Worm (Caenorhabditis elegans) whole organism, L2 larva: ENCODE measurements around the gene F01F1.11.

ENCODE experiments used
- alr-1 ChIP-seq: fragments of 150-350 bp; optimal IDR thresholded peaks from 2 replicates; lab custom pipeline; 2014; ENCODE audit warnings: missing biosample characterization, missing genetic modification characterization
- ceh-16 ChIP-seq: fragments of 150-350 bp; optimal IDR thresholded peaks from 2 replicates; lab custom pipeline; 2014; ENCODE audit warnings: missing biosample characterization, missing genetic modification characterization
- fos-1 ChIP-seq: fragments of 150-350 bp; optimal IDR thresholded peaks from 2 replicates; lab custom pipeline; 2014; ENCODE audit warnings: missing biosample characterization, missing genetic modification characterization
- lin-11 ChIP-seq: fragments of 150-350 bp; sonication (generic microtip); optimal IDR thresholded peaks from 2 replicates; lab custom pipeline; 2014; ENCODE audit warnings: missing biosample characterization, missing genetic modification characterization, inconsistent platforms, mixed read lengths
- lsy-2 ChIP-seq, 2 experiments: fragments of 150-350 bp in 1 of 2; sonication (generic microtip) in 1 of 2; optimal IDR thresholded peaks; 2 replicates each; lab custom pipeline; 2014 to 2017; ENCODE audit warnings: missing biosample characterization in 2 of 2, missing genetic modification characterization in 2 of 2
- mdl-1 ChIP-seq, 2 experiments: fragments of 150-350 bp in 1 of 2; sonication (generic microtip) in 1 of 2; optimal IDR thresholded peaks; 2 replicates each; lab custom pipeline; 2017; ENCODE audit warnings: missing biosample characterization in 2 of 2, missing genetic modification characterization in 2 of 2
- nhr-21 ChIP-seq: fragments of 150-350 bp; optimal IDR thresholded peaks from 2 replicates; lab custom pipeline; 2014; ENCODE audit warnings: missing biosample characterization, missing genetic modification characterization
- nhr-6 ChIP-seq: fragments of 150-350 bp; optimal IDR thresholded peaks from 2 replicates; lab custom pipeline; 2014; ENCODE audit warnings: missing biosample characterization, missing genetic modification characterization
- unc-39 ChIP-seq: fragments of 150-350 bp; optimal IDR thresholded peaks from 2 replicates; lab custom pipeline; 2014; ENCODE audit warnings: missing biosample characterization, missing genetic modification characterization
- unc-55 ChIP-seq: fragments of 150-350 bp; sonication (generic microtip); optimal IDR thresholded peaks from 3 replicates; lab custom pipeline; 2014; ENCODE audit warnings: missing biosample characterization, missing genetic modification reagents, missing genetic modification characterization
- unc-62 ChIP-seq: fragments of 150-350 bp; optimal IDR thresholded peaks from 2 replicates; lab custom pipeline; 2014; ENCODE audit warnings: missing biosample characterization, missing genetic modification reagents, missing genetic modification characterization

DNA sequence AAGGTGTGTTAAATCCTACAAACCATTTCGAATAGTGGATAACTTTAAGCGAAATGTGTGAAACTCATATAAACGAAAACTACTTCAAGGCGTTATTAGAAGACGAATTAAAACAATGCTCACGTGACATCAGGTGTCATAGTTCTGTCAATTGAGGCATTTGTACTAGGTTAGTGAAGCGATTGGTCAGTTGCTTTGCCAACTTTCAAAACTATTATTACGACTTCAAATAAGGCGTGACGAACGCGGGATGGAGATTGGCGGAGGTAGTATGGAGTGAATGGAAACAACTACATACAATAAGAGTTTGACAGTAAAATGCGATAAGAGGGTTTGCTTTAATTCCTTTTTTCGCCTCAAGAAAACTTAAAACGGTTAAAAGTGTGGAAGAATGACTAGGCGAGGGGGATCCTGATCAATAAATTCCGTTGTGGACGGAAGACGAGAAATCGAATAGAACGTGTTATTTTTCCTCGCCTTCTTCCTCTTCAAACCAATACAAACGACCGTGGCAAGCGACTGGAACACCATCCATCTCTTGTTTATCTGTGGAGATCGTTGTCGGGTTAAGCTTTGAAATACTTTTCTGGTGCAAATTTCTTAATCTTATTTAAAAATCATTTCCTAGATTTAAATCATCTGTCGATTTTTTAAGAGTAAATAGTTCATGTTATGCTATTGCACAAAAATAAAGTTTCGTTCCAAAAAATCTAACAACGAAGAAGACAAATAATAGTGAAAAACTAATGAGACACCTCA, 30.7 kb downstream of the F01F1.11 start:
- TF ChIP-seq lsy-2 (tag; optimal IDR thresholded peaks at IDR 0.05; lab: Kevin White, UChicago) = no peak
- TF ChIP-seq unc-62 (GFP tag; lab: Kevin White, UChicago) = no peak
- TF ChIP-seq alr-1 (tag; lab: Kevin White, UChicago) = no peak
- no peak for TF ChIP-seq ceh-16
- no peak for TF ChIP-seq mdl-1 (tag; optimal IDR thresholded peaks at IDR 0.05; lab: Kevin White, UChicago)
- TF ChIP-seq unc-39 (tag; lab: Kevin White, UChicago) = no peak
- TF ChIP-seq unc-55 (GFP tag; lab: Kevin White, UChicago) = no peak
- TF ChIP-seq fos-1 (tag; lab: Kevin White, UChicago) = no peak
- no peak for TF ChIP-seq lin-11 (tag; lab: Kevin White, UChicago)
- TF ChIP-seq nhr-21 = no peak
- no peak for TF ChIP-seq nhr-6 (tag; lab: Kevin White, UChicago)
